Fruit fly (Drosophila melanogaster) whole organism, prepupa: ENCODE results near the gene Prosbeta2.

Source experiments
- CG16779 ChIP-seq: fragments of 200-800 bp; sonication (Bioruptor generic); optimal IDR thresholded peaks from 3 replicates; lab custom pipeline; 2017; ENCODE audit warnings: missing biosample characterization, mild to moderate bottlenecking, missing genetic modification characterization
- CG3919 ChIP-seq: fragments of 200-800 bp; sonication (Bioruptor generic); optimal IDR thresholded peaks from 3 replicates; lab custom pipeline; 2016; ENCODE audit warnings: missing biosample characterization, missing genetic modification characterization

DNA sequence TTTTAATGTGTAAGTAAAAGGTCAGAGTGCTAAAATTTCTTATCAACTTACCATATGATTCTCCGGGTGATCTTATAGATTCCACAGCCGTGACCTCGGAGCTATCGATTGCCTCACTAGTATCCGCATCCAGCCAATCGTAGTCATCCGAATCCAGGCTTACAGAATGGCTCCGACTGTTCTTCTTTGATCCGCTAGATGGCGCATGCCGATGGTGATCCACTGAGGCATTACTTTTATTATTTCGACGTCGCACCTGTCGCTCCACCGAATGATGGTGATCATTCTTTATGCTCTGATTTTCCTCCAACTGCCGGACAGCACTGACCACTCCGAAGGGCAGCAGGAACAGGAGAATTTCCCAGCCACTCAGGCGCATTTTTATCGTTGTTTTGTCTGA, 11.4 kb downstream of the Prosbeta2 start:
- no peak for TF ChIP-seq CG16779 (tag; lab: Kevin White, UChicago)
- no peak for TF ChIP-seq CG3919 (GFP tag; lab: Kevin White, UChicago)
